Worm (Caenorhabditis elegans) whole organism, L1 larva: ENCODE measurements around the gene lgg-1.

Experiments used
- nhr-47 ChIP-seq: sonication (generic microtip); optimal IDR thresholded peaks from 2 replicates; lab custom pipeline; 2016; ENCODE audit warnings: mild to moderate bottlenecking, missing genetic modification characterization, moderate library complexity, missing compliant biosample characterization
- unc-62 ChIP-seq: fragments of 150-350 bp; optimal IDR thresholded peaks from 2 replicates; lab custom pipeline; 2014; ENCODE audit warnings: missing biosample characterization, missing genetic modification reagents, missing genetic modification characterization

ce11 chrII:6331222-6331830 lies 16.2 kb downstream of the lgg-1 start, which contains the start of gene set-4:
- TF ChIP-seq nhr-47 (tag; lab: Kevin White, UChicago) (peak; percentile 96), unc-62 (GFP tag; lab: Kevin White, UChicago) (peak; percentile 25)
